Worm (Caenorhabditis elegans): Measurements from ENCODE around the gene Y54G2A.26.

Y54G2A.26 gene

DNA sequence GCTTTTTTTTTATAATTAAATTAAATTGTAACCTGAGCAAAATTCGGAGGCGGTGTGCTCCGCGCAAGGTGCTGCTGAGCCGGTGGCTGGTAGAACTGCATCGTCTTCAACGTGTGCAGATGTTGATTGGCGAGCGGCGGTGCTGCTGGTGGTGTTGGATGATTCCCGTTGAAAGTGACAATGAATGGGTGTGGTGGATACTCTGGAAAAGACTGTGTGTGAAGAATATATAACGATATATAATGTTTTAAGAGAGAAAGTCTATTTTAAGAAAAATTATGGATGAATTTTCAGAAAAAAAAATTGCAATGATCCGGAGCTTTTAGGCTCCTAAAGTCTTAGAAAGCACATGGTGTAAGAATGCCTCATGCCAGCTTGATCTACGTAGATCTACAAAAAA, at the start of gene Y54G2A.26:
Gene Y54G2A.26, minus strand, starts transcription at position 101 of the 400 bp plus-strand sequence.
- no peak for TF ChIP-seq nhr-10 (tag; optimal IDR thresholded peaks at IDR 0.05)
- no peak for TF ChIP-seq mbf-1 (tag; optimal IDR thresholded peaks at IDR 0.05)
- TF ChIP-seq skn-1 (tag; optimal IDR thresholded peaks at IDR 0.05) = no peak
- TF ChIP-seq lsy-2 (tag; optimal IDR thresholded peaks at IDR 0.05) = no peak
- no peak for TF ChIP-seq alr-1 (tag; optimal IDR thresholded peaks at IDR 0.05)
- TF ChIP-seq C34F6.9 (tag; optimal IDR thresholded peaks at IDR 0.05) = no peak
- TF ChIP-seq ceh-16 (tag; optimal IDR thresholded peaks at IDR 0.05) = no peak
- no peak for TF ChIP-seq zag-1 (tag; optimal IDR thresholded peaks at IDR 0.05)

- TF ChIP-seq sma-3 (GFP tag; optimal IDR thresholded peaks at IDR 0.05) (no peak), nhr-237 (tag; optimal IDR thresholded peaks at IDR 0.05) (no peak), ztf-1 (GFP tag; conservative IDR thresholded peaks at IDR 0.05) (no peak), nhr-23 (tag; optimal IDR thresholded peaks at IDR 0.05) (no peak), skn-1 (tag; optimal IDR thresholded peaks at IDR 0.05) (no peak), peb-1 (tag; optimal IDR thresholded peaks at IDR 0.05) (no peak), aly-2 (tag; optimal IDR thresholded peaks at IDR 0.05) (no peak)
These were observed 48.9 kb upstream of the Y54G2A.26 start for ce11 chrIV:3044158-3044557.

ce11 chrIV:3038740-3039139, 43.5 kb upstream of the Y54G2A.26 start:
- TF ChIP-seq peb-1 (tag; optimal IDR thresholded peaks at IDR 0.05) (no peak), lin-11 (tag; optimal IDR thresholded peaks at IDR 0.05) (no peak), nhr-6 (tag; optimal IDR thresholded peaks at IDR 0.05) (no peak), lin-13 (GFP tag; optimal IDR thresholded peaks at IDR 0.05) (no peak), nhr-10 (tag; optimal IDR thresholded peaks at IDR 0.05) (no peak), nhr-23 (tag; optimal IDR thresholded peaks at IDR 0.05) (no peak), nhr-77 (tag; optimal IDR thresholded peaks at IDR 0.05) (no peak), zag-1 (tag; optimal IDR thresholded peaks at IDR 0.05) (no peak), ztf-4 (tag; optimal IDR thresholded peaks at IDR 0.05) (no peak), R02D3.7 (tag; optimal IDR thresholded peaks at IDR 0.05) (no peak), sma-3 (GFP tag; optimal IDR thresholded peaks at IDR 0.05) (no peak), alr-1 (tag; optimal IDR thresholded peaks at IDR 0.05) (no peak), nhr-11 (tag; optimal IDR thresholded peaks at IDR 0.05) (no peak), snpc-4 (tag; optimal IDR thresholded peaks at IDR 0.05) (no peak), ceh-82 (tag; optimal IDR thresholded peaks at IDR 0.05) (no peak), blmp-1 (tag; optimal IDR thresholded peaks at IDR 0.05; ENCODE audit: insufficient read depth) (no peak), ZK546.5 (tag; optimal IDR thresholded peaks at IDR 0.05) (no peak), crh-2 (tag; optimal IDR thresholded peaks at IDR 0.05) (no peak), nhr-12 (tag; optimal IDR thresholded peaks at IDR 0.05) (no peak)

ce11 chrIV:3037932-3038331, 42.7 kb upstream of the Y54G2A.26 start:
- TF ChIP-seq dmd-4 (tag; optimal IDR thresholded peaks at IDR 0.05) = no peak
- no peak for TF ChIP-seq aly-2 (tag; optimal IDR thresholded peaks at IDR 0.05)
- TF ChIP-seq peb-1 (tag; optimal IDR thresholded peaks at IDR 0.05) = no peak
- no peak for TF ChIP-seq nhr-21 (tag; optimal IDR thresholded peaks at IDR 0.05)
- TF ChIP-seq snpc-4 (tag; optimal IDR thresholded peaks at IDR 0.05) = no peak
- TF ChIP-seq unc-55 (GFP tag; optimal IDR thresholded peaks at IDR 0.05) = no peak
- no peak for TF ChIP-seq zag-1 (tag; optimal IDR thresholded peaks at IDR 0.05)
- no peak for TF ChIP-seq ceh-16 (tag; optimal IDR thresholded peaks at IDR 0.05)
- no peak for TF ChIP-seq nhr-77 (tag; optimal IDR thresholded peaks at IDR 0.05)
- no peak for TF ChIP-seq lsy-2 (tag; optimal IDR thresholded peaks at IDR 0.05)
- TF ChIP-seq R02D3.7 (tag; optimal IDR thresholded peaks at IDR 0.05) = no peak
- TF ChIP-seq elt-3 (tag; optimal IDR thresholded peaks at IDR 0.05) = no peak
- no peak for TF ChIP-seq nhr-23 (tag; optimal IDR thresholded peaks at IDR 0.05)
- no peak for TF ChIP-seq unc-39 (tag; optimal IDR thresholded peaks at IDR 0.05)
- no peak for TF ChIP-seq mdl-1 (tag; optimal IDR thresholded peaks at IDR 0.05)
- no peak for TF ChIP-seq nhr-25 (tag; optimal IDR thresholded peaks at IDR 0.05)
- TF ChIP-seq nhr-10 (tag; optimal IDR thresholded peaks at IDR 0.05) = no peak
- TF ChIP-seq sma-3 (GFP tag; optimal IDR thresholded peaks at IDR 0.05) = no peak

- TF ChIP-seq mdl-1 (tag; optimal IDR thresholded peaks at IDR 0.05) (no peak), nhr-21 (tag; optimal IDR thresholded peaks at IDR 0.05) (no peak), alr-1 (tag; optimal IDR thresholded peaks at IDR 0.05) (no peak), C34F6.9 (tag; optimal IDR thresholded peaks at IDR 0.05) (no peak), egl-27 (tag; optimal IDR thresholded peaks at IDR 0.05) (no peak), nhr-6 (tag; optimal IDR thresholded peaks at IDR 0.05) (no peak), nhr-77 (tag; optimal IDR thresholded peaks at IDR 0.05) (no peak), ceh-82 (tag; optimal IDR thresholded peaks at IDR 0.05) (no peak), F13H6.1 (tag; optimal IDR thresholded peaks at IDR 0.05) (no peak), ZK546.5 (tag; optimal IDR thresholded peaks at IDR 0.05) (no peak), nhr-25 (tag; optimal IDR thresholded peaks at IDR 0.05) (no peak), snpc-4 (tag; optimal IDR thresholded peaks at IDR 0.05) (no peak), nhr-12 (tag; optimal IDR thresholded peaks at IDR 0.05) (no peak), sma-3 (GFP tag; optimal IDR thresholded peaks at IDR 0.05) (no peak), unc-62 (GFP tag; optimal IDR thresholded peaks at IDR 0.05) (no peak), ceh-16 (tag; optimal IDR thresholded peaks at IDR 0.05) (no peak), dmd-4 (tag; optimal IDR thresholded peaks at IDR 0.05) (no peak), lin-39 (tag; optimal IDR thresholded peaks at IDR 0.05) (no peak), nhr-10 (tag; optimal IDR thresholded peaks at IDR 0.05) (no peak)
These were observed 40.1 kb upstream of the Y54G2A.26 start for ce11 chrIV:3035375-3035774.

Measured in whole organism, L2 larva.